Worm (Caenorhabditis elegans): ENCODE results near the gene K02F6.4.

ce11 chrII:2530496-2530895 is 7.8 kb upstream of the K02F6.4 start, which contains the start of gene K02F6.6:
- TF ChIP-seq aly-2 (tag; optimal IDR thresholded peaks at IDR 0.05): no peak
- TF ChIP-seq lsy-2 (tag; optimal IDR thresholded peaks at IDR 0.05): no peak
- TF ChIP-seq unc-98 (GFP tag; IDR thresholded peaks at IDR 0.05): no peak
- TF ChIP-seq jun-1 (tag; optimal IDR thresholded peaks at IDR 0.05): no peak
- TF ChIP-seq nhr-11 (tag; optimal IDR thresholded peaks at IDR 0.05): no peak
- TF ChIP-seq ets-5 (GFP tag; IDR thresholded peaks at IDR 0.05): no peak
- no peak for TF ChIP-seq skn-1 (tag; optimal IDR thresholded peaks at IDR 0.05)
- no peak for TF ChIP-seq nhr-90 (tag; optimal IDR thresholded peaks at IDR 0.05; ENCODE audit: poor library complexity)
- no peak for TF ChIP-seq ztf-4 (tag; optimal IDR thresholded peaks at IDR 0.05)
- no peak for TF ChIP-seq nhr-77 (tag; optimal IDR thresholded peaks at IDR 0.05)
- no peak for TF ChIP-seq unc-30 (tag; optimal IDR thresholded peaks at IDR 0.05)
- no peak for TF ChIP-seq ceh-63 (GFP tag; optimal IDR thresholded peaks at IDR 0.05)

Measured in whole organism, L1 larva.